Worm (Caenorhabditis elegans) whole organism, midembryonic: ENCODE results near the gene miz-1.

Source experiments
- flt-1 ChIP-seq: fragments of 200-800 bp; sonication (Bioruptor generic); IDR thresholded peaks from 2 replicates; pipeline ENCODE4 v1.3.6; 2022; ENCODE audit warnings: missing genetic modification characterization, missing compliant biosample characterization
- klf-2 ChIP-seq: fragments of 200-800 bp; sonication (Bioruptor generic); conservative IDR thresholded peaks from 2 replicates; pipeline ENCODE4 v1.3.6; 2022; ENCODE audit warnings: missing genetic modification reagents, missing genetic modification characterization, missing compliant biosample characterization

DNA sequence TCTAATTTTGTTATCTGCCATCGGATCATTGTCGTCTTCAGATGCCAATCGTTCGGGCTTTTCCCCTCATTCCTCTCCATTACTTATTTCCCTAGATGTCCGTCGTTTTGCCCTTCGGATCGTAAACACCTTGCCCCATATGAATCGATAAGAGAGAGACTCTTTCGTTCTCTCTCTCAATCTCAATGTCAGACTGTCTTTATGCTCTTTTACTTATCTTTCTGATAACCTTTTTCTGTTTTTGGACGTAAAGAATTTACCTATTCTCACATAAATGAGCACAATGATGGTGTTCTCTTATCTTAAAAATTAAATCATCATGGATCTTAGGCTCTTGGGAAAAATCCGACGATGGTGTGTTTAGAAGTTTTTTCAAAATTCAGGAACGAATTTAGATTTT is 15.5 kb upstream of the miz-1 start:
- TF ChIP-seq klf-2: no peak
- TF ChIP-seq flt-1 (GFP tag; lab: Robert Waterston, UW): no peak
